Worm (Caenorhabditis elegans) whole organism, L1 larva: ENCODE data around the gene rde-12.
A peak's percentile ranks its signal among the peaks of the same experiment; 100 is the strongest.

Experiments
- C04F5.9 ChIP-seq: sonication (generic microtip); optimal IDR thresholded peaks from 2 replicates; lab custom pipeline; 2016; ENCODE audit warnings: missing genetic modification characterization, missing compliant biosample characterization
- C16A3.4 ChIP-seq: fragments of 150-350 bp; optimal IDR thresholded peaks from 2 replicates; lab custom pipeline; 2014; ENCODE audit warnings: missing biosample characterization, missing genetic modification characterization
- F16B12.6 ChIP-seq: fragments of 150-350 bp; optimal IDR thresholded peaks from 2 replicates; lab custom pipeline; 2014; ENCODE audit warnings: missing biosample characterization, missing genetic modification characterization
- aha-1 ChIP-seq: fragments of 150-350 bp; optimal IDR thresholded peaks from 2 replicates; lab custom pipeline; 2014; ENCODE audit warnings: missing biosample characterization, missing genetic modification characterization
- alr-1 ChIP-seq: fragments of 200-800 bp; sonication (Bioruptor generic); optimal IDR thresholded peaks from 2 replicates; lab custom pipeline; 2018; ENCODE audit warnings: borderline replicate concordance, mild to moderate bottlenecking, missing genetic modification characterization, missing compliant biosample characterization
- blmp-1 ChIP-seq: fragments of 150-350 bp; optimal IDR thresholded peaks from 2 replicates; lab custom pipeline; 2014; ENCODE audit warnings: missing biosample characterization, missing genetic modification characterization
- ceh-63 ChIP-seq: fragments of 200-800 bp; sonication (Bioruptor generic); optimal IDR thresholded peaks from 2 replicates; lab custom pipeline; 2018; ENCODE audit warnings: mild to moderate bottlenecking, missing genetic modification characterization, missing compliant biosample characterization
- ceh-88 ChIP-seq: fragments of 200-800 bp; sonication (Bioruptor generic); IDR thresholded peaks from 2 replicates; pipeline ENCODE4 v1.3.6; 2022; ENCODE audit warnings: missing genetic modification characterization, missing compliant biosample characterization
- ceh-90 ChIP-seq: sonication (generic microtip); optimal IDR thresholded peaks from 2 replicates; lab custom pipeline; 2016; ENCODE audit warnings: missing genetic modification characterization, missing compliant biosample characterization
- dpl-1 ChIP-seq, 3 experiments: fragments of 150-350 bp in 2 of 3; sonication (generic microtip) in 1 of 3; optimal IDR thresholded peaks; 2 replicates each; lab custom pipeline; 2014 to 2017; ENCODE audit warnings: missing biosample characterization in 3 of 3, missing genetic modification characterization in 3 of 3, missing genetic modification reagents in 3 of 3
- efl-3 ChIP-seq: fragments of 200-800 bp; sonication (Bioruptor generic); optimal IDR thresholded peaks from 2 replicates; lab custom pipeline; 2018; ENCODE audit warnings: mild to moderate bottlenecking, missing genetic modification characterization, missing compliant biosample characterization
- egl-27 ChIP-seq, 2 experiments: fragments of 150-350 bp in 1 of 2; sonication (generic microtip); optimal IDR thresholded peaks; 3 replicates each; lab custom pipeline; 2017 to 2018; ENCODE audit warnings: missing biosample characterization in 2 of 2, missing genetic modification characterization in 2 of 2, missing genetic modification reagents in 2 of 2
- elt-2 ChIP-seq: sonication (generic microtip); optimal IDR thresholded peaks from 2 replicates; lab custom pipeline; 2016; ENCODE audit warnings: missing genetic modification characterization, mild to moderate bottlenecking, inconsistent platforms, missing compliant biosample characterization, missing genetic modification reagents
- fkh-4 ChIP-seq: sonication (generic microtip); optimal IDR thresholded peaks from 2 replicates; lab custom pipeline; 2016; ENCODE audit warnings: missing compliant biosample characterization, missing genetic modification characterization, borderline replicate concordance
- fkh-8 ChIP-seq: sonication (generic microtip); optimal IDR thresholded peaks from 2 replicates; lab custom pipeline; 2016; ENCODE audit warnings: mild to moderate bottlenecking, missing genetic modification characterization, missing compliant biosample characterization
- fos-1 ChIP-seq: fragments of 150-350 bp; optimal IDR thresholded peaks from 2 replicates; lab custom pipeline; 2014; ENCODE audit warnings: missing biosample characterization, missing genetic modification characterization
- grh-1 ChIP-seq: fragments of 200-800 bp; sonication (Bioruptor generic); IDR thresholded peaks from 2 replicates; pipeline ENCODE4 v1.3.6; 2022; ENCODE audit warnings: missing genetic modification reagents, missing genetic modification characterization, missing compliant biosample characterization
- hlh-4 ChIP-seq: sonication (generic microtip); optimal IDR thresholded peaks from 2 replicates; lab custom pipeline; 2016; ENCODE audit warnings: mild to moderate bottlenecking, missing genetic modification characterization, missing compliant biosample characterization
- hpl-2 ChIP-seq: fragments of 150-350 bp; optimal IDR thresholded peaks from 2 replicates; lab custom pipeline; 2014; ENCODE audit warnings: missing biosample characterization, missing genetic modification reagents, missing genetic modification characterization
- irx-1 ChIP-seq: sonication (generic microtip); optimal IDR thresholded peaks from 2 replicates; lab custom pipeline; 2016; ENCODE audit warnings: missing genetic modification characterization, missing compliant biosample characterization
- jun-1 ChIP-seq: fragments of 150-350 bp; optimal IDR thresholded peaks from 2 replicates; lab custom pipeline; 2014; ENCODE audit warnings: missing biosample characterization, missing genetic modification reagents, missing genetic modification characterization
- lin-13 ChIP-seq: fragments of 150-350 bp; optimal IDR thresholded peaks from 2 replicates; lab custom pipeline; 2014; ENCODE audit warnings: missing biosample characterization, missing genetic modification reagents, missing genetic modification characterization
- lin-14 ChIP-seq: fragments of 200-800 bp; sonication (Bioruptor generic); optimal IDR thresholded peaks from 2 replicates; lab custom pipeline; 2018; ENCODE audit warnings: mild to moderate bottlenecking, missing genetic modification characterization, moderate library complexity, missing compliant biosample characterization
- lin-15B ChIP-seq: fragments of 150-350 bp; sonication (generic microtip); optimal IDR thresholded peaks from 3 replicates; lab custom pipeline; 2014; ENCODE audit warnings: missing biosample characterization, missing genetic modification characterization
- lin-35 ChIP-seq, 2 experiments: fragments of 150-350 bp; optimal IDR thresholded peaks; 2 replicates each; lab custom pipeline; 2014; ENCODE audit warnings: missing biosample characterization in 2 of 2, missing genetic modification characterization in 2 of 2, missing genetic modification reagents in 2 of 2
- lin-39 ChIP-seq: fragments of 150-350 bp; optimal IDR thresholded peaks from 2 replicates; lab custom pipeline; 2014; ENCODE audit warnings: missing biosample characterization, missing genetic modification reagents, missing genetic modification characterization
- lir-3 ChIP-seq: sonication (generic microtip); optimal IDR thresholded peaks from 2 replicates; lab custom pipeline; 2016; ENCODE audit warnings: mild to moderate bottlenecking, missing genetic modification characterization, moderate library complexity, missing compliant biosample characterization; ENCODE audit not compliant: poor library complexity
- lsy-2 ChIP-seq, 2 experiments: fragments of 150-350 bp; optimal IDR thresholded peaks; 2 replicates each; lab custom pipeline; 2014; ENCODE audit warnings: missing biosample characterization in 2 of 2, missing genetic modification characterization in 2 of 2
- mab-9 ChIP-seq: fragments of 200-800 bp; sonication (Bioruptor generic); IDR thresholded peaks from 2 replicates; pipeline ENCODE4 v1.3.6; 2022; ENCODE audit warnings: missing genetic modification reagents, missing genetic modification characterization, missing compliant biosample characterization
- mef-2 ChIP-seq: fragments of 150-350 bp; optimal IDR thresholded peaks from 2 replicates; lab custom pipeline; 2014; ENCODE audit warnings: missing biosample characterization, missing genetic modification characterization
- nhr-11 ChIP-seq: fragments of 150-350 bp; optimal IDR thresholded peaks from 2 replicates; lab custom pipeline; 2014; ENCODE audit warnings: missing biosample characterization, missing genetic modification characterization
- nhr-19 ChIP-seq: fragments of 200-800 bp; sonication (Bioruptor generic); conservative IDR thresholded peaks from 2 replicates; pipeline ENCODE4 v1.3.6; 2022; ENCODE audit warnings: missing genetic modification characterization, missing compliant biosample characterization
- nhr-20 ChIP-seq: sonication (generic microtip); optimal IDR thresholded peaks from 2 replicates; lab custom pipeline; 2016; ENCODE audit warnings: mild to moderate bottlenecking, missing genetic modification characterization, missing compliant biosample characterization
- nhr-76 ChIP-seq: sonication (generic microtip); optimal IDR thresholded peaks from 2 replicates; lab custom pipeline; 2017; ENCODE audit warnings: missing biosample characterization, missing genetic modification characterization
- nhr-85 ChIP-seq: sonication (generic microtip); peaks from one replicate; lab custom pipeline; 2016; ENCODE audit warnings: missing genetic modification characterization, inconsistent platforms, missing compliant biosample characterization
- nhr-90 ChIP-seq: sonication (generic microtip); optimal IDR thresholded peaks from 2 replicates; lab custom pipeline; 2016; ENCODE audit warnings: mild to moderate bottlenecking, missing genetic modification characterization, missing compliant biosample characterization; ENCODE audit not compliant: poor library complexity
- pag-3 ChIP-seq: sonication (generic microtip); optimal IDR thresholded peaks from 2 replicates; lab custom pipeline; 2017; ENCODE audit warnings: missing genetic modification characterization, mild to moderate bottlenecking, missing compliant biosample characterization, antibody characterized with exemption, borderline replicate concordance; ENCODE audit not compliant: insufficient read depth
- pax-3 ChIP-seq: fragments of 200-800 bp; sonication (Bioruptor generic); optimal IDR thresholded peaks from 2 replicates; lab custom pipeline; 2018; ENCODE audit warnings: mild to moderate bottlenecking, missing genetic modification characterization, moderate library complexity, missing compliant biosample characterization
- rnt-1 ChIP-seq: sonication (generic microtip); optimal IDR thresholded peaks from 2 replicates; lab custom pipeline; 2016; ENCODE audit warnings: mild to moderate bottlenecking, missing genetic modification characterization, moderate library complexity, missing compliant biosample characterization
- sox-4 ChIP-seq: sonication (generic microtip); optimal IDR thresholded peaks from 2 replicates; lab custom pipeline; 2016; ENCODE audit warnings: missing genetic modification characterization, missing compliant biosample characterization
- swsn-7 ChIP-seq: sonication (generic microtip); optimal IDR thresholded peaks from 2 replicates; lab custom pipeline; 2016; ENCODE audit warnings: missing genetic modification characterization, missing compliant biosample characterization
- tbx-2 ChIP-seq: sonication (generic microtip); optimal IDR thresholded peaks from 2 replicates; lab custom pipeline; 2016; ENCODE audit warnings: missing genetic modification characterization, missing compliant biosample characterization
- unc-130 ChIP-seq: fragments of 150-350 bp; optimal IDR thresholded peaks from 2 replicates; lab custom pipeline; 2017; ENCODE audit warnings: missing biosample characterization, missing genetic modification characterization, inconsistent platforms
- vab-15 ChIP-seq: sonication (generic microtip); optimal IDR thresholded peaks from 2 replicates; lab custom pipeline; 2017; ENCODE audit warnings: missing genotype, mild to moderate bottlenecking, missing genetic modification characterization, missing compliant biosample characterization
- xbp-1 ChIP-seq: sonication (generic microtip); optimal IDR thresholded peaks from 2 replicates; lab custom pipeline; 2016; ENCODE audit warnings: missing genetic modification characterization, missing compliant biosample characterization
- zip-4 ChIP-seq: fragments of 200-800 bp; sonication (Bioruptor generic); optimal IDR thresholded peaks from 2 replicates; lab custom pipeline; 2018; ENCODE audit warnings: mild to moderate bottlenecking, missing genetic modification characterization, moderate library complexity, missing compliant biosample characterization
- ztf-4 ChIP-seq: fragments of 150-350 bp; optimal IDR thresholded peaks from 2 replicates; lab custom pipeline; 2014; ENCODE audit warnings: missing biosample characterization, missing genetic modification characterization

Gene rde-12

DNA sequence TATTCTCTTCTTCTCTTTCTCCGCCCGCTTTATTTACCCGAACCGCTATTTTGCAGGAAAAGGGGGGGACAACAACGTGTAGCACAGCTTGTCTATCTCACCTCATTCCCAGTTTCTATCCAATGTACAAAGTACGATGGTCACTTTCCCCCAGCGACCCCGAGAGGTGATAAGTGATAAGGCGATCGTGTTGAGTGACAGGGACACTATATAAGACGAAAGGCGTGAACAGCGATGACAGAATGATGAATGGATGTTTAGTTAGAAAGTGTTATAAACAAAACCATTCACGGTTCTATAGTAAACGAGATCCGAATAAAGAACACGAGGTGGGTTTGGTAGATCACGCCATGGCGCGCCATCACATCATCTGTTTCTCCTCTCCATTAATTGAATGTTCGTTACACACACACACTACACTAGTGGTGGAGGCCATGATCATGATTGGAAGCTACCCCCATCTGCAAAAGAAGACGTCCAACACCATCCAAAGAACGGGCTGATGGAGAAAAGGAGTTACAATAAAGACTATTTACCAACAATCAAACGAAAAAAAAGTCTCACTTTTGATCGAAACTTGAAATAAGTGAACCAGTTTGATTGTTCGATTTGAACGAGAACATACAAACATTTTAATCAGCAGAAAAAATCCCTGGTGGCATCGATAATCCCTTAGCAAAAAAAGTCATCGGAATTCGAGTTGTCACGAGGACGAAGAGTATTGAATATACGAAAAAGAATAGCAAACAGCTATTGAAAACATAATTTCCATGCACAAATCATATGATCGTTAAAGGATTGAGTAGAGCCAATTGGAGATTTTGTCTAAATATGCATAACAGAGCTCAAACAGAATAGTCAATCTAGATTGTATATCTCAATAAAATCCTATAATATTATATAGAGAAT is 8.6 kb upstream of the rde-12 start (continued):
- TF ChIP-seq lir-3 (tag; lab: Kevin White, UChicago): peak; percentile 19
- peak; percentile 22 for TF ChIP-seq jun-1 (tag; lab: Kevin White, UChicago)
- TF ChIP-seq egl-27 (tag; optimal IDR thresholded peaks at IDR 0.05; lab: Kevin White, UChicago): no peak
- TF ChIP-seq C16A3.4 (tag; lab: Kevin White, UChicago): peak; percentile 25
- TF ChIP-seq lin-35 (GFP tag; optimal IDR thresholded peaks at IDR 0.05; lab: Kevin White, UChicago): peak; percentile 46 to 83

DNA sequence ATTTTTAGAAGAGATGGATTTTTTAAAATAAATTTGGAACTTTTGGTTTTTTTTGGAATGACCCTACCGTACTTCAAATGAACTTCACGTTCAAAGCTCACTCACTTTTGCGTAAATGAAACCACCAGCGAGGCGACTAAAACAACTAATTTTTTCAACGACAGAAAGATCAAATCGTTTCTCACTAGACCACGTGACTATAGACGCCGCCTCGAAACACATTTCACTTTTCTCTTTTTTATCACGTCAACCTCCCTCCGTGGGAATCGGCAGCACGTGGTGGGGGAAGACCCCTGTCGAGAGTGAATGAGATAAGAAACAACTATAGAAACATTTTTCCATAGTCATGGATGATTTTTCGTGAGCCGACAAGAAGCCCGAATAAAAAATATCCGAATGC is 7.9 kb upstream of the rde-12 start:
- TF ChIP-seq jun-1 (tag; lab: Kevin White, UChicago) (peak; percentile 6), nhr-76 (tag; lab: Kevin White, UChicago) (no peak), efl-3 (GFP tag; lab: Kevin White, UChicago) (no peak), elt-2 (peak; percentile 91), fos-1 (peak; percentile 10), alr-1 (tag; lab: Kevin White, UChicago) (no peak), zip-4 (no peak), blmp-1 (tag; lab: Kevin White, UChicago) (peak; percentile 98), lin-15B (tag; lab: Kevin White, UChicago) (no peak), mab-9 (GFP tag; lab: Robert Waterston, UW) (0 out of 2 replicates have a peak, but pooled peaks have one; percentile 32), lin-39 (tag; lab: Kevin White, UChicago) (no peak), nhr-11 (tag; lab: Kevin White, UChicago) (no peak), ceh-90 (tag; lab: Kevin White, UChicago) (no peak), lsy-2 (tag; optimal IDR thresholded peaks at IDR 0.05; lab: Kevin White, UChicago) (peak; percentile 64 to 74), irx-1 (tag; lab: Kevin White, UChicago) (peak; percentile 40), hpl-2 (GFP tag; lab: Kevin White, UChicago) (peak; percentile 39), rnt-1 (tag; lab: Kevin White, UChicago) (peak; percentile 82), tbx-2 (tag; lab: Kevin White, UChicago) (peak; percentile 77), pag-3 (peak; percentile 62), vab-15 (tag; lab: Kevin White, UChicago) (no peak), hlh-4 (tag; lab: Kevin White, UChicago) (no peak), ceh-88 (peak; percentile 58; the same call in 1 of the 2 replicates), aha-1 (tag; lab: Kevin White, UChicago) (peak; percentile 42), C04F5.9 (tag; lab: Kevin White, UChicago) (no peak), lin-35 (GFP tag; optimal IDR thresholded peaks at IDR 0.05; lab: Kevin White, UChicago) (peak; percentile 57 to 83), fkh-8 (tag; lab: Kevin White, UChicago) (no peak), nhr-90 (tag; lab: Kevin White, UChicago) (peak; percentile 89), xbp-1 (tag; lab: Kevin White, UChicago) (peak; percentile 63), nhr-19 (GFP tag; lab: Robert Waterston, UW) (peak; percentile 89), grh-1 (peak; percentile 62), fkh-4 (tag; lab: Kevin White, UChicago) (peak; percentile 51), lin-13 (peak; percentile 79), sox-4 (tag; lab: Kevin White, UChicago) (no peak), ztf-4 (peak; percentile 84), lin-14 (peak; percentile 98), ceh-63 (no peak), swsn-7 (tag; lab: Kevin White, UChicago) (peak; percentile 72), unc-130 (peak; percentile 90), nhr-20 (tag; lab: Kevin White, UChicago) (peak; percentile 97), F16B12.6 (no peak), nhr-85 (tag; lab: Kevin White, UChicago) (peak; percentile 98), pax-3 (tag; lab: Kevin White, UChicago) (peak; percentile 14), mef-2 (peak; percentile 11), dpl-1 (GFP tag; optimal IDR thresholded peaks at IDR 0.05; lab: Kevin White, UChicago) (peak; percentile 40 to 75 (median 43))
